Fruit fly (Drosophila melanogaster) whole organism, prepupa: ENCODE measurements around the gene CG31141.

Source experiments
- Blimp-1 ChIP-seq: fragments of 200-800 bp; sonication (Bioruptor generic); optimal IDR thresholded peaks from 3 replicates; lab custom pipeline; 2017; ENCODE audit warnings: missing biosample characterization, missing genetic modification characterization, mild to moderate bottlenecking, moderate library complexity, missing genetic modification reagents
- CG11902 ChIP-seq: fragments of 200-800 bp; sonication (Bioruptor generic); optimal IDR thresholded peaks from 3 replicates; lab custom pipeline; 2016; ENCODE audit warnings: missing biosample characterization, missing genetic modification characterization
- CG4318 ChIP-seq: fragments of 200-800 bp; sonication (Bioruptor generic); optimal IDR thresholded peaks from 3 replicates; lab custom pipeline; 2017; ENCODE audit warnings: missing biosample characterization, mild to moderate bottlenecking, missing genetic modification characterization
- CG6792 ChIP-seq: fragments of 200-800 bp; sonication (Bioruptor generic); optimal IDR thresholded peaks from 3 replicates; lab custom pipeline; 2016; ENCODE audit warnings: missing biosample characterization, missing genetic modification characterization
- CG6808 ChIP-seq: fragments of 200-800 bp; sonication (Bioruptor generic); optimal IDR thresholded peaks from 3 replicates; lab custom pipeline; 2017; ENCODE audit warnings: missing biosample characterization, missing genetic modification characterization, mild to moderate bottlenecking, moderate library complexity, missing genetic modification reagents
- Eip75B ChIP-seq: fragments of 200-800 bp; sonication (Bioruptor generic); optimal IDR thresholded peaks from 3 replicates; lab custom pipeline; 2016; ENCODE audit warnings: missing biosample characterization, missing genetic modification characterization
- Lpt ChIP-seq: fragments of 200-800 bp; sonication (Bioruptor generic); optimal IDR thresholded peaks from 3 replicates; lab custom pipeline; 2016; ENCODE audit warnings: missing biosample characterization, missing genetic modification characterization
- fd85E ChIP-seq: fragments of 200-800 bp; sonication (Bioruptor generic); optimal IDR thresholded peaks from 3 replicates; lab custom pipeline; 2016; ENCODE audit warnings: missing biosample characterization, missing genetic modification characterization
- lz ChIP-seq: fragments of 200-800 bp; sonication (Bioruptor generic); optimal IDR thresholded peaks from 3 replicates; lab custom pipeline; 2016; ENCODE audit warnings: missing biosample characterization, missing genetic modification characterization
- net ChIP-seq: fragments of 200-800 bp; sonication (Bioruptor generic); optimal IDR thresholded peaks from 3 replicates; lab custom pipeline; 2016; ENCODE audit warnings: missing biosample characterization, missing genetic modification characterization
- pdm3 ChIP-seq: fragments of 200-800 bp; sonication (Bioruptor generic); optimal IDR thresholded peaks from 3 replicates; lab custom pipeline; 2016; ENCODE audit warnings: missing biosample characterization, missing genetic modification characterization
- ss ChIP-seq, 2 experiments: fragments of 200-800 bp; sonication (Bioruptor generic); optimal IDR thresholded peaks; 2 replicates in 1 of 2; 3 replicates in 1 of 2; lab custom pipeline; 2017 to 2018; ENCODE audit warnings: mild to moderate bottlenecking in 2 of 2, missing biosample characterization in 2 of 2, missing genetic modification characterization in 2 of 2, moderate library complexity in 1 of 2

- TF ChIP-seq lz (GFP tag; lab: Kevin White, UChicago): peak; percentile 38
- TF ChIP-seq pdm3 (GFP tag; lab: Kevin White, UChicago): peak; percentile 16
- TF ChIP-seq CG11902 (GFP tag; lab: Kevin White, UChicago): no peak
- peak; percentile 34 for TF ChIP-seq Eip75B
- no peak for TF ChIP-seq Blimp-1 (GFP tag; lab: Kevin White, UChicago)
- TF ChIP-seq CG4318 (GFP tag; lab: Kevin White, UChicago): no peak
- TF ChIP-seq Lpt (GFP tag; lab: Kevin White, UChicago): no peak
- TF ChIP-seq ss (GFP tag; optimal IDR thresholded peaks at IDR 0.05; lab: Kevin White, UChicago): no peak
- peak; percentile 26 for TF ChIP-seq net (GFP tag; lab: Kevin White, UChicago)
- no peak for TF ChIP-seq CG6808 (GFP tag; lab: Kevin White, UChicago)
- no peak for TF ChIP-seq CG6792
- no peak for TF ChIP-seq fd85E
Measured at dm6 chr3R:23941643-23942424, 18.7 kb downstream of the CG31141 start.
